Worm (Caenorhabditis elegans) whole organism, L2 larva: ENCODE results near the gene nekl-4.

Experiments
- elt-3 ChIP-seq: sonication (generic microtip); optimal IDR thresholded peaks from 2 replicates; lab custom pipeline; 2017; ENCODE audit warnings: missing biosample characterization, missing genetic modification characterization
- lsy-2 ChIP-seq, 2 experiments: fragments of 150-350 bp in 1 of 2; sonication (generic microtip) in 1 of 2; optimal IDR thresholded peaks; 2 replicates each; lab custom pipeline; 2014 to 2017; ENCODE audit warnings: missing biosample characterization in 2 of 2, missing genetic modification characterization in 2 of 2
- nhr-12 ChIP-seq: fragments of 150-350 bp; optimal IDR thresholded peaks from 2 replicates; lab custom pipeline; 2014; ENCODE audit warnings: missing biosample characterization, missing genetic modification characterization
- nhr-237 ChIP-seq: fragments of 150-350 bp; optimal IDR thresholded peaks from 2 replicates; lab custom pipeline; 2014; ENCODE audit warnings: missing biosample characterization, missing genetic modification characterization
- nhr-6 ChIP-seq: fragments of 150-350 bp; optimal IDR thresholded peaks from 2 replicates; lab custom pipeline; 2014; ENCODE audit warnings: missing biosample characterization, missing genetic modification characterization
- nhr-77 ChIP-seq: fragments of 150-350 bp; optimal IDR thresholded peaks from 2 replicates; lab custom pipeline; 2014; ENCODE audit warnings: missing biosample characterization, missing genetic modification characterization
- sem-4 ChIP-seq: fragments of 150-350 bp; optimal IDR thresholded peaks from 2 replicates; lab custom pipeline; 2014; ENCODE audit warnings: missing biosample characterization, missing genetic modification reagents, missing genetic modification characterization
- zag-1 ChIP-seq: fragments of 150-350 bp; optimal IDR thresholded peaks from 2 replicates; lab custom pipeline; 2014; ENCODE audit warnings: missing biosample characterization, missing genetic modification characterization

DNA sequence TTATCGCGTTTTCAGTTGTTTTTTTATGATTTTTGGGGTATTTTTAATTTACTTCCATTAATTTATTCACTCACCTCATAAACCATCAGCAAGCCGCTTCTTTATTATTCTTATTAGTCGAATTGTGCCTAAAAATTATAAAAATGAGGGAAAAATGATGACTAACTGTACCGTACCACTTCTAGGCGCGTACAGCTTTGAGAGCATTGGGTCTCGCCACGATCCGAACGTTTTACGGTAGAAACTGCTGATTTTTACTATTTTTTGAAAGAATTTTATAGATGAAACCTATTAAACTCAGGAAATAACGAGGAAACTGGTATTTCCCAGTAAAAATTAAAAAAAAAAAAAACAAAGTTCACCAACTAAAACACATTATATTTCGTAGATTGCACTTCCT lies 25.7 kb upstream of the nekl-4 start, which contains the start of gene D1044.6:
- TF ChIP-seq lsy-2 (tag; optimal IDR thresholded peaks at IDR 0.05; lab: Kevin White, UChicago) (no peak), nhr-6 (tag; lab: Kevin White, UChicago) (no peak), sem-4 (tag; lab: Kevin White, UChicago) (no peak), zag-1 (tag; lab: Kevin White, UChicago) (no peak), nhr-77 (no peak), nhr-237 (tag; lab: Kevin White, UChicago) (no peak), elt-3 (tag; lab: Kevin White, UChicago) (no peak), nhr-12 (tag; lab: Kevin White, UChicago) (no peak)
